Worm (Caenorhabditis elegans) whole organism, L4/young adult: ENCODE results near the gene sox-3.

Source experiments
- W03F9.2 ChIP-seq: fragments of 150-350 bp; optimal IDR thresholded peaks from 2 replicates; lab custom pipeline; 2014; ENCODE audit warnings: missing biosample characterization, missing genetic modification characterization
- dao-5 ChIP-seq: sonication (generic microtip); optimal IDR thresholded peaks from 2 replicates; lab custom pipeline; 2016; ENCODE audit warnings: missing genotype, missing genetic modification characterization, moderate library complexity, missing compliant biosample characterization
- him-1 ChIP-seq: sonication (generic microtip); optimal IDR thresholded peaks from 2 replicates; lab custom pipeline; 2016; ENCODE audit warnings: missing genotype, missing genetic modification reagents, missing genetic modification characterization, missing compliant biosample characterization

DNA sequence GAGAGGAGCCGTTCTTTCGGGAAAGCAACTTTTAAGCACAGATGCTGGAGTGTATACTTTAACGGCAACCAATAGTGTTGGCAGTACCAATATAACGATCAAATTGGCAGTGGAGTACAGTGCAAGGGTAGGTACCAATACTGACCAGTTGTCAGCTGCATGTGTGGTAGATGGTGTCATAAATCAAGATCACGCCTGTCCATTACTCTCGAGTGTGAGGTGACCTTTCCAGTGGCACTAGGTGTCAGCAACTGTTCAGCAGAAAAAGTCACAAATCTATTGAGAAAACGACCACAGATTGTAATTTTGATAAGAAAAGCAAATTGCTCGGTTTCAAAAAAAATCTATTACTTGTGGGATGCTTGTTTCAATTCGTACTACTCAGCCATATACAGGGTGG is 33.4 kb downstream of the sox-3 start:
- TF ChIP-seq him-1 (tag; lab: Kevin White, UChicago) (no peak), W03F9.2 (tag; lab: Kevin White, UChicago) (no peak), dao-5 (tag; lab: Kevin White, UChicago) (no peak)
